Fruit fly (Drosophila melanogaster): ENCODE results near the gene CG14684.

Gene CG14684

dm6 chr3R:10714498-10714897 is 7.7 kb downstream of the CG14684 start, which contains the start of gene CG4073:
CG4073 (plus strand) TSS chr3R:10714798.
- TF ChIP-seq Hr78 (GFP tag; optimal IDR thresholded peaks at IDR 0.05) (no peak), rgr (GFP tag; optimal IDR thresholded peaks at IDR 0.05) (no peak), sv (GFP tag; optimal IDR thresholded peaks at IDR 0.05) (no peak), jim (GFP tag; optimal IDR thresholded peaks at IDR 0.05) (no peak), Hr83 (GFP tag; optimal IDR thresholded peaks at IDR 0.05; ENCODE audit: poor library complexity, severe bottlenecking) (no peak), Rel (GFP tag; optimal IDR thresholded peaks at IDR 0.05) (no peak), Rel (tag; optimal IDR thresholded peaks at IDR 0.05) (no peak), ey (GFP tag; optimal IDR thresholded peaks at IDR 0.05) (no peak), dl (GFP tag; optimal IDR thresholded peaks at IDR 0.05; ENCODE audit: insufficient read depth in 1 of 2, partially characterized antibody in 2 of 2) (no peak), Vsx2 (GFP tag; optimal IDR thresholded peaks at IDR 0.05; ENCODE audit: partially characterized antibody) (no peak), psq (GFP tag; optimal IDR thresholded peaks at IDR 0.05) (no peak), N (GFP tag; optimal IDR thresholded peaks at IDR 0.05) (no peak), usp (GFP tag; optimal IDR thresholded peaks at IDR 0.05) (no peak), tai (GFP tag; optimal IDR thresholded peaks at IDR 0.05) (no peak), CG32264 (GFP tag; optimal IDR thresholded peaks at IDR 0.05) (no peak), OdsH (GFP tag; optimal IDR thresholded peaks at IDR 0.05) (no peak), GATAd (GFP tag; optimal IDR thresholded peaks at IDR 0.05) (no peak), pan (optimal IDR thresholded peaks at IDR 0.05) (no peak), h (GFP tag; optimal IDR thresholded peaks at IDR 0.05) (no peak), Hnf4 (GFP tag; optimal IDR thresholded peaks at IDR 0.05) (no peak)

dm6 chr3R:10726714-10727113 is 19.9 kb downstream of the CG14684 start:
- TF ChIP-seq fru (GFP tag; optimal IDR thresholded peaks at IDR 0.05) = no peak
- TF ChIP-seq Dfd (GFP tag; optimal IDR thresholded peaks at IDR 0.05) = no peak
- no peak for TF ChIP-seq dsf (GFP tag; optimal IDR thresholded peaks at IDR 0.05; ENCODE audit: borderline replicate concordance)
- TF ChIP-seq Hr78 (GFP tag; optimal IDR thresholded peaks at IDR 0.05) = no peak

DNA sequence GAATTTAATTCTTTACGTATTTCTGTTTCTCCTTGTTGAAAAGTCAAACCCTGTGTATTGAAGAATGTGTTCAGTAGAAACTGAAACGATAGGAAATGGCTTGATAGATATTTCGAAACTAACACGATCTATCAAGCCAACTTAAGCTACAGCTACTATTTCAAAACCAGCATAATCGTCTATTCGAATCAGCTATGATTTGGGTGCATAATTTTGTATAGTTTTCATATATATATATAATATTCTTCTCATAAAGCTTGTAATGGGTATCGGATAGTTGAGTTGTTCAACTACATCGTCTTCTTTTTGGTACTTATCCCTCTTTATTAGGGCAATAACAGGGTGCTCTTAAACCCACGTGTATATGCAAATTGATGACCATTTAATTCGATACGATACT is 29.1 kb downstream of the CG14684 start, which contains the start of gene tomboy20:
tomboy20 (minus strand) TSS at position 101 of the 400 bp plus-strand sequence.
- TF ChIP-seq Hr78 (GFP tag; optimal IDR thresholded peaks at IDR 0.05) (no peak), Hr83 (GFP tag; optimal IDR thresholded peaks at IDR 0.05; ENCODE audit: poor library complexity, severe bottlenecking) (no peak), Hnf4 (GFP tag; optimal IDR thresholded peaks at IDR 0.05) (no peak), rgr (GFP tag; optimal IDR thresholded peaks at IDR 0.05) (no peak), Vsx2 (GFP tag; optimal IDR thresholded peaks at IDR 0.05; ENCODE audit: partially characterized antibody) (no peak), Mio (GFP tag; optimal IDR thresholded peaks at IDR 0.05) (no peak)

DNA sequence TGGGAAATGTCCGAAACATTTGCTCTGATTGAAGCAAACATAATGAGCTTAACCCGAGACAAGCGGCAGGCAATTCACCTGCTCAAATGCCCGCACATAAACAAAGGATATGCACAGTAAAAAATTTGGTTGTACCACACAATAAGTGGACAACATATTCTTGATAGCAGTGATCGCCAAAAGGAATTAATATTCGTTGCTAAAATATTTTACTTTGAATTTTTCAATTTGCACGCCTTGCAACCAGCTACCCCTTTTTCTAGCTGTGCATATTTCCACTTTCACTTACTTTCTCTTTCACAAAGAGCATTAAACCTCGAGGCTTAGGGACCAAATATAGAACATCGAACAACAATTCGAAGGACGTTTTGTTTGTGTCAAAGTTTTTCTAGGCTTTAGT is 40.9 kb downstream of the CG14684 start:
- no peak for TF ChIP-seq CG32264 (GFP tag; optimal IDR thresholded peaks at IDR 0.05)
- no peak for TF ChIP-seq tai (GFP tag; optimal IDR thresholded peaks at IDR 0.05)
- TF ChIP-seq OdsH (GFP tag; optimal IDR thresholded peaks at IDR 0.05) = no peak

DNA sequence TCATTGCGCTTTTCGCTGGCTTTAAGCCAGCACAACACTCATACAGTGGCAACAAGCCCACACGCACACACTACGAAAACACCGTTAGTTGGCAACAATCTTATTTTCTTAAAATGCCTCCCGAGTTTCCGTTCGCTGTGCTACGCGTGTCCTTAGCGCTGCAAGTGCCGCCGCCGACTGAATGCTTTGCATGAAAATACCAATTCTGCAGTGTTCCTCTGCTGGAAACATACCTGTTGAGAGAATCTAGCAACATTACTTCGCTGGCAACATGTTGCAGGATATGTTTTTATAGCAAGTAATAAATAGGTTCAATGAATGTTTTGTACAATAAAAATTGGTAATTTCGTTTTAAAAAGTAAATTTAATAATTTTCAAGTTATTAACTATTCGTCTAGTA is 44.3 kb downstream of the CG14684 start, which contains the start of gene TkR86C:
TkR86C (minus strand) TSS at position 168 of the 400 bp plus-strand sequence.
- TF ChIP-seq sv (GFP tag; optimal IDR thresholded peaks at IDR 0.05) (no peak), dl (GFP tag; optimal IDR thresholded peaks at IDR 0.05; ENCODE audit: insufficient read depth in 1 of 2, partially characterized antibody in 2 of 2) (no peak), Rel (GFP tag; optimal IDR thresholded peaks at IDR 0.05) (no peak), Rel (tag; optimal IDR thresholded peaks at IDR 0.05) (no peak), Dfd (GFP tag; optimal IDR thresholded peaks at IDR 0.05) (no peak), brk (GFP tag; optimal IDR thresholded peaks at IDR 0.05) (no peak)

DNA sequence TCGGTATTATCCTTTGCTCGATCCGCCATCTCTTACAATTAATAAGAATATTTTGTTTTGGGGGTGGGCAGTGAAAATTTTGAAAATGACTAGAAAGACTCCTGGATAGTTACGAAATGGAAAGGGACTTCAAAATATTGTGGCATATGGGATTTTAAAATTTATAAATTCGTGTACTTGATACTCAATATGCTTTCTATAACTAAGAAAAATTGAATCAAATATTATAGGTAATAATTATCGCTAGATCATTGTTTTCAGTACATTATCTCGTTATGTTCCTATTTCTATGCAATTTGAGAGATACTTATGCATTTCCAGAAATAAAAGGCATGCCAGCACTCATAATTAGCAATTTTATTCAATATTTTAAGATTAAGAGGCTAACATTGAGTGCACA is 48.8 kb downstream of the CG14684 start, which contains the start of gene CG14691:
CG14691 (minus strand) TSS at position 101 of the 400 bp plus-strand sequence.
- TF ChIP-seq brk (GFP tag; optimal IDR thresholded peaks at IDR 0.05) (no peak), br (GFP tag; optimal IDR thresholded peaks at IDR 0.05) (no peak), fru (GFP tag; optimal IDR thresholded peaks at IDR 0.05) (no peak), Hr83 (GFP tag; optimal IDR thresholded peaks at IDR 0.05; ENCODE audit: poor library complexity, severe bottlenecking) (no peak), h (GFP tag; optimal IDR thresholded peaks at IDR 0.05) (no peak), ey (GFP tag; optimal IDR thresholded peaks at IDR 0.05) (no peak), dsf (GFP tag; optimal IDR thresholded peaks at IDR 0.05; ENCODE audit: borderline replicate concordance) (no peak), Vsx2 (GFP tag; optimal IDR thresholded peaks at IDR 0.05; ENCODE audit: partially characterized antibody) (no peak), sage (GFP tag; optimal IDR thresholded peaks at IDR 0.05) (no peak), foxo (GFP tag; optimal IDR thresholded peaks at IDR 0.05) (no peak)

Measured in whole organism, wandering third instar larva.